ENCODE assay signal across 1 fruit fly cellular context in genomic region chrX:15089146-15089698, dm6.
TF ChIP-seq lines count a peak whose summit lies in the region.

Gene Rab3-GEF (plus strand): TSS chrX:15089682.

TF ChIP-seq in whole organism, embryonic, 481 proteins besides CTCF, POLR2A, EP300 and RAD21 (continued from another document):
- TF ChIP-seq CG7556 (GFP tag; optimal IDR thresholded peaks at IDR 0.05; lab: Kevin White, UChicago) (no peak), p53 (GFP tag; optimal IDR thresholded peaks at IDR 0.05; lab: Kevin White, UChicago) (peak; percentile 94), Elba2 (GFP tag; optimal IDR thresholded peaks at IDR 0.05; lab: Kevin White, UChicago) (no peak)
TF ChIP-seq in whole organism, embryonic: peak in this region for 17.
